Fruit fly (Drosophila melanogaster) whole organism, embryonic: ENCODE measurements around the gene slmb.

Experiments
- Blimp-1 ChIP-seq: fragments of 200-800 bp; sonication (Bioruptor generic); optimal IDR thresholded peaks from 3 replicates; lab custom pipeline; 2018; ENCODE audit warnings: missing biosample characterization, missing genetic modification characterization, mild to moderate bottlenecking, moderate library complexity, missing genetic modification reagents
- CG10959 ChIP-seq: fragments of 200-800 bp; sonication (Bioruptor generic); IDR thresholded peaks from 2 replicates; pipeline ENCODE4 v1.3.6; 2022; ENCODE audit warnings: missing biosample characterization, missing genetic modification characterization
- CG12299 ChIP-seq: fragments of 200-800 bp; sonication (Bioruptor generic); optimal IDR thresholded peaks from 2 replicates; lab custom pipeline; 2018; ENCODE audit warnings: missing biosample characterization, mild to moderate bottlenecking, missing genetic modification characterization
- CG13624 ChIP-seq: fragments of 200-800 bp; sonication (Bioruptor generic); optimal IDR thresholded peaks from 2 replicates; lab custom pipeline; 2016; ENCODE audit warnings: missing biosample characterization, missing genetic modification characterization
- CG13894 ChIP-seq: fragments of 200-800 bp; sonication (Bioruptor generic); optimal IDR thresholded peaks from 3 replicates; lab custom pipeline; 2018; ENCODE audit warnings: missing biosample characterization, mild to moderate bottlenecking, missing genetic modification characterization, moderate library complexity
- CG14050 ChIP-seq: fragments of 200-800 bp; sonication (Bioruptor generic); IDR thresholded peaks from 3 replicates; pipeline ENCODE4 v1.3.6; 2022; ENCODE audit warnings: missing biosample characterization, missing genetic modification characterization
- CG14860 ChIP-seq: fragments of 200-800 bp; sonication (Bioruptor generic); IDR thresholded peaks from 3 replicates; pipeline ENCODE4 v1.3.6; 2022; ENCODE audit warnings: missing biosample characterization, missing genetic modification characterization; ENCODE audit not compliant: partially characterized antibody
- CG15269 ChIP-seq: fragments of 200-800 bp; sonication (Bioruptor generic); optimal IDR thresholded peaks from 2 replicates; lab custom pipeline; 2018; ENCODE audit warnings: missing biosample characterization, mild to moderate bottlenecking, missing genetic modification characterization, moderate library complexity
- CG17568 ChIP-seq: fragments of 200-800 bp; sonication (Bioruptor generic); optimal IDR thresholded peaks from 2 replicates; lab custom pipeline; 2018; ENCODE audit warnings: missing biosample characterization, mild to moderate bottlenecking, missing genetic modification characterization, moderate library complexity
- CG18011 ChIP-seq: fragments of 200-800 bp; sonication (Bioruptor generic); optimal IDR thresholded peaks from 2 replicates; lab custom pipeline; 2017; ENCODE audit warnings: missing biosample characterization, missing genetic modification characterization, mild to moderate bottlenecking, moderate library complexity, missing genotype
- CG2678 ChIP-seq: fragments of 200-800 bp; sonication (Bioruptor generic); optimal IDR thresholded peaks from 3 replicates; lab custom pipeline; 2019; ENCODE audit warnings: missing biosample characterization, mild to moderate bottlenecking, missing genetic modification characterization, moderate library complexity
- CG3838 ChIP-seq: fragments of 200-800 bp; sonication (Bioruptor generic); optimal IDR thresholded peaks from 3 replicates; lab custom pipeline; 2016; ENCODE audit warnings: missing biosample characterization, missing genetic modification characterization
- CG7839 ChIP-seq: fragments of 200-800 bp; sonication (Bioruptor generic); optimal IDR thresholded peaks from 3 replicates; lab custom pipeline; 2018; ENCODE audit warnings: missing biosample characterization, mild to moderate bottlenecking, missing genetic modification characterization, moderate library complexity
- CG8359 ChIP-seq: fragments of 200-800 bp; sonication (Bioruptor generic); optimal IDR thresholded peaks from 2 replicates; lab custom pipeline; 2017; ENCODE audit warnings: missing biosample characterization, mild to moderate bottlenecking, missing genetic modification characterization, borderline replicate concordance
- CG9609 ChIP-seq: fragments of 200-800 bp; sonication (Bioruptor generic); optimal IDR thresholded peaks from 3 replicates; lab custom pipeline; 2016; ENCODE audit warnings: missing biosample characterization, missing genetic modification characterization
- CG9797 ChIP-seq: fragments of 200-800 bp; sonication (Bioruptor generic); optimal IDR thresholded peaks from 3 replicates; lab custom pipeline; 2018; ENCODE audit warnings: missing biosample characterization, mild to moderate bottlenecking, missing genetic modification characterization
- CrebB ChIP-seq: fragments of 200-800 bp; sonication (Bioruptor generic); optimal IDR thresholded peaks from 3 replicates; lab custom pipeline; 2018; ENCODE audit warnings: missing biosample characterization, mild to moderate bottlenecking, missing genetic modification characterization
- D19B ChIP-seq: fragments of 200-800 bp; sonication (Bioruptor generic); optimal IDR thresholded peaks from 2 replicates; lab custom pipeline; 2017; ENCODE audit warnings: missing biosample characterization, mild to moderate bottlenecking, missing genetic modification characterization
- Dip3 ChIP-seq: fragments of 200-800 bp; sonication (Bioruptor generic); optimal IDR thresholded peaks from 3 replicates; lab custom pipeline; 2016; ENCODE audit warnings: missing biosample characterization, missing genetic modification characterization
- Ets65A ChIP-seq: fragments of 200-800 bp; sonication (Bioruptor generic); peaks from one replicate; lab custom pipeline; 2016; ENCODE audit warnings: missing biosample characterization, missing genetic modification characterization
- Ets97D ChIP-seq: fragments of 200-800 bp; sonication (Bioruptor generic); optimal IDR thresholded peaks from 3 replicates; lab custom pipeline; 2016; ENCODE audit warnings: missing biosample characterization, missing genetic modification characterization
- Gsc ChIP-seq: fragments of 200-800 bp; sonication (Bioruptor generic); IDR thresholded peaks from 2 replicates; pipeline ENCODE4 v1.3.6; 2022; ENCODE audit warnings: missing biosample characterization, missing genetic modification characterization
- HHEX ChIP-seq: fragments of 200-800 bp; sonication (Bioruptor generic); optimal IDR thresholded peaks from 3 replicates; lab custom pipeline; 2017; ENCODE audit warnings: missing biosample characterization, mild to moderate bottlenecking, missing genetic modification characterization, missing genetic modification reagents
- Hmx ChIP-seq: fragments of 200-800 bp; sonication (Bioruptor generic); optimal IDR thresholded peaks from 2 replicates; lab custom pipeline; 2016; ENCODE audit warnings: missing biosample characterization, missing genetic modification characterization
- Hr78 ChIP-seq, 2 experiments: fragments of 200-800 bp in 1 of 2; fragments of >200 bp in 1 of 2; sonication (Bioruptor generic) in 1 of 2; optimal IDR thresholded peaks; 2 replicates each; lab custom pipeline; 2017 to 2019; ENCODE audit warnings: missing biosample characterization in 2 of 2, missing genetic modification characterization in 2 of 2, mild to moderate bottlenecking in 1 of 2, moderate library complexity in 1 of 2
- MTF-1 ChIP-seq: fragments of 200-800 bp; sonication (Bioruptor generic); optimal IDR thresholded peaks from 2 replicates; lab custom pipeline; 2018; ENCODE audit warnings: missing biosample characterization, mild to moderate bottlenecking, missing genetic modification characterization, borderline replicate concordance
- Meics ChIP-seq: fragments of 200-800 bp; sonication (Bioruptor generic); optimal IDR thresholded peaks from 2 replicates; lab custom pipeline; 2017; ENCODE audit warnings: missing biosample characterization, mild to moderate bottlenecking, missing genetic modification characterization
- NFAT ChIP-seq: fragments of 200-800 bp; sonication (Bioruptor generic); IDR thresholded peaks from 2 replicates; pipeline ENCODE4 v1.3.6; 2022; ENCODE audit warnings: missing biosample characterization, missing genetic modification characterization
- NK7.1 ChIP-seq: fragments of 200-800 bp; sonication (Bioruptor generic); optimal IDR thresholded peaks from 3 replicates; lab custom pipeline; 2016; ENCODE audit warnings: missing biosample characterization, missing genetic modification characterization
- Pdp1 ChIP-seq, 2 experiments: fragments of 200-800 bp; sonication (Bioruptor generic); optimal IDR thresholded peaks; 3 replicates each; lab custom pipeline; 2016; ENCODE audit warnings: missing biosample characterization in 2 of 2, missing genetic modification characterization in 2 of 2, mild to moderate bottlenecking in 1 of 2, moderate library complexity in 1 of 2
- Ptx1 ChIP-seq: fragments of 200-800 bp; sonication (Bioruptor generic); IDR thresholded peaks from 2 replicates; pipeline ENCODE4 v1.3.6; 2022; ENCODE audit warnings: missing biosample characterization, missing genetic modification characterization
- Six4 ChIP-seq: fragments of 200-800 bp; sonication (Bioruptor generic); optimal IDR thresholded peaks from 2 replicates; lab custom pipeline; 2016; ENCODE audit warnings: missing biosample characterization, missing genetic modification characterization
- Ssrp ChIP-seq: fragments of 200-800 bp; sonication (Bioruptor generic); optimal IDR thresholded peaks from 2 replicates; lab custom pipeline; 2018; ENCODE audit warnings: missing biosample characterization, mild to moderate bottlenecking, missing genetic modification characterization, moderate library complexity
- Trl ChIP-seq, 3 experiments: fragments of >200 bp in 2 of 3; fragments of 200-800 bp in 1 of 3; sonication (Bioruptor generic) in 1 of 3; optimal IDR thresholded peaks; 2 replicates in 1 of 3; 3 replicates in 2 of 3; lab custom pipeline; 2016 to 2017; ENCODE audit warnings: missing biosample characterization in 1 of 3, missing genetic modification characterization in 1 of 3
- Vsx1 ChIP-seq: fragments of 200-800 bp; sonication (Bioruptor generic); optimal IDR thresholded peaks from 2 replicates; lab custom pipeline; 2017; ENCODE audit warnings: missing biosample characterization, mild to moderate bottlenecking, missing genetic modification characterization, missing genetic modification reagents
- Xrp1 ChIP-seq: fragments of 200-800 bp; sonication (Bioruptor generic); IDR thresholded peaks from 2 replicates; pipeline ENCODE4 v1.3.6; 2022; ENCODE audit warnings: missing biosample characterization, missing genetic modification characterization
- amos ChIP-seq: fragments of 200-800 bp; sonication (Bioruptor generic); IDR thresholded peaks from 2 replicates; pipeline ENCODE4 v1.3.6; 2022; ENCODE audit warnings: missing biosample characterization, missing genetic modification characterization; ENCODE audit not compliant: partially characterized antibody
- bbx ChIP-seq: fragments of 200-800 bp; sonication (Bioruptor generic); IDR thresholded peaks from 2 replicates; pipeline ENCODE4 v1.3.6; 2022; ENCODE audit warnings: missing biosample characterization, missing genetic modification characterization; ENCODE audit not compliant: partially characterized antibody
- oc ChIP-seq: fragments of 200-800 bp; sonication (Bioruptor generic); optimal IDR thresholded peaks from 2 replicates; lab custom pipeline; 2018; ENCODE audit warnings: missing biosample characterization, mild to moderate bottlenecking, missing genetic modification characterization, moderate library complexity
- org-1 ChIP-seq: fragments of 200-800 bp; sonication (Bioruptor generic); optimal IDR thresholded peaks from 2 replicates; lab custom pipeline; 2017; ENCODE audit warnings: missing biosample characterization, missing genetic modification characterization
- pzg ChIP-seq: fragments of 200-800 bp; sonication (Bioruptor generic); optimal IDR thresholded peaks from 3 replicates; lab custom pipeline; 2018; ENCODE audit warnings: missing biosample characterization, mild to moderate bottlenecking, missing genetic modification characterization, moderate library complexity
- rib ChIP-seq: fragments of 200-800 bp; sonication (Bioruptor generic); IDR thresholded peaks from 2 replicates; pipeline ENCODE4 v1.3.6; 2022; ENCODE audit warnings: missing biosample characterization, missing genetic modification characterization
- ssp ChIP-seq: fragments of 200-800 bp; sonication (Bioruptor generic); IDR thresholded peaks from 2 replicates; pipeline ENCODE4 v1.3.6; 2022; ENCODE audit warnings: missing biosample characterization, missing genetic modification characterization
- tgo ChIP-seq: fragments of 200-800 bp; sonication (Bioruptor generic); IDR thresholded peaks from 3 replicates; pipeline ENCODE4 v1.3.6; 2022; ENCODE audit warnings: missing biosample characterization, missing genetic modification characterization
- tll ChIP-seq, 2 experiments: fragments of 200-800 bp in 1 of 2; fragments of >200 bp in 1 of 2; sonication (Bioruptor generic) in 1 of 2; optimal IDR thresholded peaks; 2 replicates each; lab custom pipeline; 2017 to 2019; ENCODE audit warnings: missing biosample characterization in 2 of 2, missing genetic modification characterization in 2 of 2, mild to moderate bottlenecking in 1 of 2, moderate library complexity in 1 of 2
- wdn ChIP-seq: fragments of 200-800 bp; sonication (Bioruptor generic); IDR thresholded peaks from 2 replicates; pipeline ENCODE4 v1.3.6; 2022; ENCODE audit warnings: missing biosample characterization, missing genetic modification characterization
- zfh2 ChIP-seq: fragments of 200-800 bp; sonication (Bioruptor generic); optimal IDR thresholded peaks from 2 replicates; lab custom pipeline; 2016; ENCODE audit warnings: missing biosample characterization, missing genetic modification characterization

slmb gene

DNA sequence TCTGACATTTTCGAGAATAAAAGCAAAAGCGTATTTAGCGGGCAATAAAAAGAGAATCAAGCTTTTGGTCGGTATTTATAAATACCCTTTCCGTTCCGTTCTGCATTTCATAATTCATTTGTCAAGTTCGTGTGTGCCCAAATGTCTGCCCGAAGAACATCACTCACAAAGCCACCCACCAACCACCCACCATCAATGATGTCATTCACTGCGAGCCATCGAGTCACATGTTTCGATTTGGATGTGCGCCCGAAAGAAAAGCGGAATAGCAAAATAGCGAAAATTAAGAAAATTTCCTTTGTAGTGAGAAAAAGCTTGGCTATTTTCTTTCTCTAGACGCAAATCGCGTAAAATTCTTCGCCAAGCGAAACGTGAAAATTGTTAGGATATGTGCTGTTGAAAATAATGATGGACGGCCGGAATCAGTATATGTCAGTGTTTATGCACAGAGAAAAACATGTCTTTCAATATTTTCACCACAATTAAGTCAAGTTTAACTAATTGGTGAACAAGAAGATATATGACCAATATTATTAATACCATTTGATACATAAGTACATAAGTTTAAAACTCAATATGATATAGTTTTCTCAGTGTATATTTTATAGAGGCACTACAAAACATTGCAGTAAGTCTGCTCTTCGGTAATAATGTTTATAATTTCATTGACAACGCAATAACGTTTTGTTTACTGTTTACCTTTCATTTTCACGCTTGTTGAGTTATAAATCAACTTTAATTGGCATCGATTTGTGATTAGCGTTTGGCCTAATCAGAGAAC, 24.0 kb upstream of the slmb start (continued):
- TF ChIP-seq zfh2 (peak; percentile 7), pzg (no peak), CG9797 (GFP tag; lab: Kevin White, UChicago) (no peak), NK7.1 (GFP tag; lab: Kevin White, UChicago) (peak; percentile 16), tll (GFP tag; optimal IDR thresholded peaks at IDR 0.05; lab: Kevin White, UChicago) (no peak), Dip3 (GFP tag; lab: Kevin White, UChicago) (peak; percentile 9), Hmx (GFP tag; lab: Kevin White, UChicago) (no peak), org-1 (GFP tag; lab: Kevin White, UChicago) (no peak), CG15269 (tag; lab: Kevin White, UChicago) (peak; percentile 77), Six4 (GFP tag; lab: Kevin White, UChicago) (peak; percentile 37), Ets97D (GFP tag; lab: Kevin White, UChicago) (peak; percentile 8), CG7839 (tag; lab: Kevin White, UChicago) (peak; percentile 62), D19B (peak; percentile 37), CG13624 (GFP tag; lab: Kevin White, UChicago) (peak; percentile 60), rib (GFP tag; lab: Robert Waterston, UW) (peak; percentile 41; the same call in 1 of the 2 replicates), CrebB (tag; lab: Kevin White, UChicago) (peak; percentile 4), CG14860 (GFP tag; lab: Robert Waterston, UW) (no peak), Pdp1 (GFP tag; optimal IDR thresholded peaks at IDR 0.05; lab: Kevin White, UChicago) (peak; percentile 2 to 55), Xrp1 (GFP tag; lab: Robert Waterston, UW) (peak; percentile 56), MTF-1 (no peak), ssp (GFP tag; lab: Robert Waterston, UW) (peak; percentile 43), Vsx1 (GFP tag; lab: Kevin White, UChicago) (no peak), Ptx1 (GFP tag; lab: Robert Waterston, UW) (peak; percentile 76), CG14050 (GFP tag; lab: Robert Waterston, UW) (0 out of 3 replicates have a peak, but pooled peaks have one; percentile 15), Ssrp (tag; lab: Kevin White, UChicago) (peak; percentile 51), oc (tag; lab: Kevin White, UChicago) (no peak), CG13894 (tag; lab: Kevin White, UChicago) (no peak), NFAT (GFP tag; lab: Robert Waterston, UW) (no peak), bbx (GFP tag; lab: Robert Waterston, UW) (no peak), CG3838 (GFP tag; lab: Kevin White, UChicago) (no peak), Gsc (no peak), CG10959 (0 out of 2 replicates have a peak, but pooled peaks have one; percentile 4), CG9609 (GFP tag; lab: Kevin White, UChicago) (peak; percentile 6), HHEX (GFP tag; lab: Kevin White, UChicago) (peak; percentile 61), wdn (GFP tag; lab: Robert Waterston, UW) (peak; percentile 53; the same call in 1 of the 2 replicates), Meics (GFP tag; lab: Kevin White, UChicago) (peak; percentile 67), CG12299 (tag; lab: Kevin White, UChicago) (peak; percentile 26), amos (no peak), Blimp-1 (peak; percentile 38), Ets65A (GFP tag; lab: Kevin White, UChicago) (no peak), CG17568 (GFP tag; lab: Kevin White, UChicago) (peak; percentile 41), CG8359 (GFP tag; lab: Kevin White, UChicago) (no peak), tgo (GFP tag; lab: Robert Waterston, UW) (peak; percentile 62; the same call in 2 of the 3 replicates), CG18011 (GFP tag; lab: Kevin White, UChicago) (peak; percentile 26), Hr78 (GFP tag; optimal IDR thresholded peaks at IDR 0.05; lab: Kevin White, UChicago) (no peak), CG2678 (tag; lab: Kevin White, UChicago) (peak; percentile 80), Trl (optimal IDR thresholded peaks at IDR 0.05; lab: Kevin White, UChicago) (no peak), Trl (GFP tag; optimal IDR thresholded peaks at IDR 0.05; lab: Kevin White, UChicago) (no peak)
